Fruit fly (Drosophila melanogaster): ENCODE results near the gene Mrp4.

DNA sequence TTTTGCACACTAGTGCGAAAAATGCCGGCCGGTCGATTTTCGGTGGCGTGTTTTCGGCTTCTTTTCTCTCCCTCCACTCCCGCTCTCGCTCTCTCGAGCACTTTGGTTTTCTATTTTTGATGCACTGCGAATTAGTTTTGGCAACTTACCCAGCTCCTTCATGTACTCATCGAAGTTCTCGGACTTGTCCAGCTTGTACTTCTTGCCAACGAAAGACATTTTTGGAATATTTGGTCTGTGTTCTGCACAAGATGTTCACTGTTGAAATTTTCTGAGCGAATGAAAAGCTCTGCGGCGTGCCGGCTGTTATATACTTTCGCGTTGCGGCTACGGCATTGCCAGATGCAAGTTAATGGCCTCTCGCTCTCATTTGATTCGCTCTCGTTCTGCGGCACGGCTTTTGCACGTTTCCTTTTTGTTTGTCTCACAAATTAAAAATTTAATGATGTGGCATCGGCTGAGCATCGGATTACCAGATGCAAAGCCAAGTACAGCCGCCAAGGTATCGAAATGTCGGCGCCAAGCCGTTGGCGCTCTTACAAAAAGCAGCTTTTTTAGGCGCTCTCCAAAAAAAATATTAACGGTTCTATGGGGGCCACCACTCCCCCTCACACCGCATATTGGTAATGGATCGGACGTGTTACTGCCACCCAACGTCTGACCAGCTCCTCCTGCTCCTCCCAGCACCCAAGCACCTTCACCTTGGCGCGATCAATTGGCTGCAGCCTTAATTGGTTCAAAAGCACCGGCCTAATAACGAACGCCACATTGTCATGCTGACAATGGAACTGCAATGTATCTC lies 2.1 kb upstream of the Mrp4 start, which contains the start of the genes fabp and sea:
- TF ChIP-seq CG8478 (optimal IDR thresholded peaks at IDR 0.05) (no peak), CTCF (optimal IDR thresholded peaks at IDR 0.05) (no peak)
